Worm (Caenorhabditis elegans) whole organism, L3 larva: ENCODE results near the gene npr-31.

Experiments used
- R02D3.7 ChIP-seq: fragments of 150-350 bp; optimal IDR thresholded peaks from 2 replicates; lab custom pipeline; 2014; ENCODE audit warnings: missing biosample characterization, missing genetic modification characterization
- ceh-28 ChIP-seq: fragments of 150-350 bp; optimal IDR thresholded peaks from 2 replicates; lab custom pipeline; 2014; ENCODE audit warnings: missing biosample characterization, missing genetic modification reagents, missing genetic modification characterization
- ceh-9 ChIP-seq: sonication (generic microtip); optimal IDR thresholded peaks from 2 replicates; lab custom pipeline; 2018; ENCODE audit warnings: missing biosample characterization, missing genetic modification characterization
- daf-12 ChIP-seq: fragments of 150-350 bp; optimal IDR thresholded peaks from 2 replicates; lab custom pipeline; 2014; ENCODE audit warnings: missing biosample characterization, missing genetic modification reagents, missing genetic modification characterization
- egl-5 ChIP-seq: fragments of 150-350 bp; optimal IDR thresholded peaks from 2 replicates; lab custom pipeline; 2017; ENCODE audit warnings: missing biosample characterization, missing genetic modification reagents, missing genetic modification characterization, inconsistent platforms
- elt-2 ChIP-seq: sonication (generic microtip); optimal IDR thresholded peaks from 2 replicates; lab custom pipeline; 2016; ENCODE audit warnings: missing genetic modification reagents, mild to moderate bottlenecking, missing genetic modification characterization, missing compliant biosample characterization
- eor-1 ChIP-seq, 2 experiments: fragments of 150-350 bp; optimal IDR thresholded peaks; 2 replicates each; lab custom pipeline; 2014 to 2018; ENCODE audit warnings: missing biosample characterization in 2 of 2, missing genetic modification characterization in 2 of 2
- fkh-10 ChIP-seq: sonication (generic microtip); optimal IDR thresholded peaks from 2 replicates; lab custom pipeline; 2017; ENCODE audit warnings: missing biosample characterization, missing genetic modification reagents, missing genetic modification characterization
- fkh-2 ChIP-seq: fragments of 150-350 bp; optimal IDR thresholded peaks from 2 replicates; lab custom pipeline; 2014; ENCODE audit warnings: missing biosample characterization, missing genetic modification reagents, missing genetic modification characterization
- fos-1 ChIP-seq: fragments of 150-350 bp; optimal IDR thresholded peaks from 2 replicates; lab custom pipeline; 2014; ENCODE audit warnings: missing biosample characterization, missing genetic modification characterization
- hmg-11 ChIP-seq: sonication (generic microtip); optimal IDR thresholded peaks from 2 replicates; lab custom pipeline; 2016; ENCODE audit warnings: missing genetic modification characterization, missing compliant biosample characterization
- jun-1 ChIP-seq: fragments of 150-350 bp; optimal IDR thresholded peaks from 2 replicates; lab custom pipeline; 2014; ENCODE audit warnings: missing biosample characterization, missing genetic modification reagents, missing genetic modification characterization
- lin-15B ChIP-seq: fragments of 150-350 bp; optimal IDR thresholded peaks from 2 replicates; lab custom pipeline; 2014; ENCODE audit warnings: missing biosample characterization, missing genetic modification characterization
- lin-39 ChIP-seq: fragments of 150-350 bp; optimal IDR thresholded peaks from 2 replicates; lab custom pipeline; 2018; ENCODE audit warnings: missing biosample characterization, missing genetic modification reagents, missing genetic modification characterization
- lsy-12 ChIP-seq: sonication (generic microtip); optimal IDR thresholded peaks from 2 replicates; lab custom pipeline; 2016; ENCODE audit warnings: mild to moderate bottlenecking, missing genetic modification characterization, missing compliant biosample characterization
- mml-1 ChIP-seq: fragments of 150-350 bp; sonication (generic microtip); optimal IDR thresholded peaks from 3 replicates; lab custom pipeline; 2014; ENCODE audit warnings: missing biosample characterization, missing genetic modification characterization
- nfya-1 ChIP-seq: sonication (generic microtip); optimal IDR thresholded peaks from 2 replicates; lab custom pipeline; 2017; ENCODE audit warnings: missing genetic modification characterization, mild to moderate bottlenecking, missing compliant biosample characterization, antibody characterized with exemption, moderate library complexity; ENCODE audit not compliant: insufficient read depth
- nhr-11 ChIP-seq: fragments of 150-350 bp; optimal IDR thresholded peaks from 2 replicates; lab custom pipeline; 2014; ENCODE audit warnings: missing biosample characterization, missing genetic modification characterization
- nhr-23 ChIP-seq: fragments of 150-350 bp; optimal IDR thresholded peaks from 2 replicates; lab custom pipeline; 2014; ENCODE audit warnings: missing biosample characterization, missing genetic modification reagents, missing genetic modification characterization
- nhr-237 ChIP-seq: fragments of 150-350 bp; optimal IDR thresholded peaks from 2 replicates; lab custom pipeline; 2014; ENCODE audit warnings: missing biosample characterization, missing genetic modification characterization
- nhr-25 ChIP-seq: sonication (generic microtip); optimal IDR thresholded peaks from 2 replicates; lab custom pipeline; 2017; ENCODE audit warnings: missing biosample characterization, missing genetic modification characterization
- nhr-28 ChIP-seq: fragments of 150-350 bp; optimal IDR thresholded peaks from 2 replicates; lab custom pipeline; 2014; ENCODE audit warnings: missing biosample characterization, missing genetic modification characterization
- pha-4 ChIP-seq: fragments of 150-350 bp; optimal IDR thresholded peaks from 2 replicates; lab custom pipeline; 2014; ENCODE audit warnings: missing biosample characterization, missing genetic modification reagents, missing genetic modification characterization
- pqm-1 ChIP-seq: fragments of 150-350 bp; optimal IDR thresholded peaks from 2 replicates; lab custom pipeline; 2017; ENCODE audit warnings: missing biosample characterization, missing genetic modification characterization, inconsistent platforms
- snpc-4 ChIP-seq: fragments of 150-350 bp; optimal IDR thresholded peaks from 2 replicates; lab custom pipeline; 2014; ENCODE audit warnings: missing biosample characterization, missing genetic modification characterization
- zag-1 ChIP-seq: fragments of 150-350 bp; optimal IDR thresholded peaks from 2 replicates; lab custom pipeline; 2014; ENCODE audit warnings: missing biosample characterization, missing genetic modification characterization
- ztf-11 ChIP-seq: fragments of 150-350 bp; optimal IDR thresholded peaks from 2 replicates; lab custom pipeline; 2014; ENCODE audit warnings: missing biosample characterization, missing genetic modification characterization
- ztf-4 ChIP-seq: fragments of 150-350 bp; optimal IDR thresholded peaks from 2 replicates; lab custom pipeline; 2014; ENCODE audit warnings: missing biosample characterization, missing genetic modification characterization

npr-31 gene

ce11 chrII:7122661-7123418, 21.6 kb upstream of the npr-31 start, which contains the start of gene F10E7.11:
F10E7.11 (minus strand) TSS chrII:7122892.
- peak; percentile 11 for TF ChIP-seq nfya-1 (tag; lab: Kevin White, UChicago)
- no peak for TF ChIP-seq pqm-1 (tag; lab: Kevin White, UChicago)
- TF ChIP-seq lin-15B (tag; lab: Kevin White, UChicago), result peak; percentile 2
- no peak for TF ChIP-seq ztf-11 (tag; lab: Kevin White, UChicago)

ce11 chrII:7126457-7126856, 17.9 kb upstream of the npr-31 start, which contains the start of gene F10E7.1:
F10E7.1 (plus strand) TSS chrII:7126757.
- no peak for TF ChIP-seq zag-1 (tag; lab: Kevin White, UChicago)
- no peak for TF ChIP-seq R02D3.7 (tag; lab: Kevin White, UChicago)
- no peak for TF ChIP-seq fkh-2
- TF ChIP-seq eor-1 (tag; optimal IDR thresholded peaks at IDR 0.05; lab: Kevin White, UChicago), result no peak
- TF ChIP-seq lin-15B (tag; lab: Kevin White, UChicago), result no peak

DNA sequence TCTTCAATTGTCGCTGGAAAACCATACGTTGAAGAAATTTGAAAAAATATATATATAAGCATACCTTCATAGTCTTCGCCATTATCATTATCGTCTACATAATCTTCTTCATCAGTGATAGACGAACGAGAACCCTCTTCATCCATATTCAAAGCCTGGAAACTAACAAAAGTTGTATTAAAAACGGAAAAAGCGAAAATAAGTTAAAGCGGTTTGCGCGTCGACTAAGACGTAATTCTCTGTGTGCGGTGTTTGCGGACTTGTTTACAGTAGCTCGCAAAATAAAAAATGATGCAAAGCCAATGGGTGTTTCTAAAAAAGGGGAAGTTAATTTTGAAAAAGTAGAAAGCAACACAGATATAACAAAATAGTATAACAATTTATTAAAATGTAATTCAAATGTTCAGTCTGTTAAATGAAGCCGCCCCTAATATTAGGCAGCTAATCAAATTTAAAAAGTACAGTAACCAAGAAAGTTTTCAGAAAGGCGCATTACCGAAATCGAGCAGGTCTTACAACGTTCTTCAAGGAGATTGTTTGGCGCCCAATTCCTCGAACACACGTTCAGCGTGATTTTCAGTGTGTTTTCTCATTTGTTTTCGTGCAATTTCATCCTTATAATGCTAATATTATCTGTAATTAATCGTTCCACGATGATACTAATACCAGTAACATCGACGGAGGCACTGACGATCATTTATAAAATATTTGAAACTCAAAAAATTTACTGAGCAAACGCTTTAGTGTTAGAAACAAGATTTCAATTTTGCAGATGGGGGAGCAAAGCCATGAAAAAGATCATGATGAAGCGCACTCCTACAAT, 12.3 kb upstream of the npr-31 start, which contains the start of the genes T07F8.4 and gld-3:
TSS of gene T07F8.4 (minus strand) at position 162 of the 823 bp plus-strand sequence.
TSS of gene gld-3 (plus strand) at position 773 of the 823 bp plus-strand sequence.
- TF ChIP-seq nfya-1 (tag; lab: Kevin White, UChicago), result peak; percentile 83
- peak; percentile 14 for TF ChIP-seq nhr-25 (tag; lab: Kevin White, UChicago)
- TF ChIP-seq lin-15B (tag; lab: Kevin White, UChicago), result peak; percentile 36
- TF ChIP-seq nhr-11 (tag; lab: Kevin White, UChicago), result no peak

- TF ChIP-seq pqm-1 (tag; lab: Kevin White, UChicago), result peak; percentile 86
- TF ChIP-seq pha-4, result peak; percentile 76
- no peak for TF ChIP-seq nhr-237
- TF ChIP-seq elt-2, result peak; percentile 82
These were observed 5.3 kb upstream of the npr-31 start for ce11 chrII:7139064-7139463.

ce11 chrII:7146240-7146639, 1.8 kb downstream of the npr-31 start:
- TF ChIP-seq elt-2, result no peak
- no peak for TF ChIP-seq fos-1
- no peak for TF ChIP-seq pha-4
- no peak for TF ChIP-seq hmg-11
- no peak for TF ChIP-seq nhr-28 (tag; lab: Kevin White, UChicago)
- no peak for TF ChIP-seq ceh-9 (tag; lab: Kevin White, UChicago)
- TF ChIP-seq lsy-12 (tag; lab: Kevin White, UChicago), result no peak
- no peak for TF ChIP-seq nhr-237
- TF ChIP-seq fkh-10 (GFP tag; lab: Kevin White, UChicago), result no peak
- TF ChIP-seq lin-39, result no peak
- TF ChIP-seq ceh-28 (tag; lab: Kevin White, UChicago), result no peak
- TF ChIP-seq nhr-23, result no peak
- no peak for TF ChIP-seq egl-5 (tag; lab: Kevin White, UChicago)
- TF ChIP-seq nhr-11 (tag; lab: Kevin White, UChicago), result no peak
- no peak for TF ChIP-seq ztf-4 (tag; lab: Kevin White, UChicago)
- TF ChIP-seq mml-1 (tag; lab: Kevin White, UChicago), result no peak

ce11 chrII:7147550-7147949, 3.1 kb downstream of the npr-31 start:
- TF ChIP-seq ztf-4 (tag; lab: Kevin White, UChicago) (no peak), pha-4 (peak; percentile 34), jun-1 (tag; lab: Kevin White, UChicago) (no peak), elt-2 (peak; percentile 10), lin-15B (tag; lab: Kevin White, UChicago) (peak; percentile 13)

DNA sequence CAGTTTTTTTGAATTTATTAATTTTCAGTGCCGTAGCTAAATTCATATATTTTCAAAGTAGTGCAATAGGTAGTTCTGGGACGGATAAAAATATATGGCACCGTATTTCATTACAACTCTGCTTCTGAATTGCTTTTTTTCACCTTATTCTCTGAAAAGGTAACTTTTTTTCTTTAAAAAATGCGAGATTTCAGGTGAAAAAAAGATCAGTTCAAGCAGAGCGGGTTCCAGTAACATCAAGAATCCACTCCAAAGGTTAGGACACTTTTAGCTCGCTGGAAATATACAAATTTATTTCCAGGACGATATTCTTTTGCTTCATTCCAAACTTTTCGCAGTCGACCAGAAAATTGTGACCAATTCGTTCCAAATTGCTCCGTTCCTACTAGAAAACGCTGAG, 3.7 kb downstream of the npr-31 start, which contains the start of gene T07F8.1:
TSS of gene T07F8.1 (plus strand) at position 301 of the 400 bp plus-strand sequence.
- TF ChIP-seq lin-39 (no peak), ztf-4 (tag; lab: Kevin White, UChicago) (no peak), lsy-12 (tag; lab: Kevin White, UChicago) (no peak), hmg-11 (no peak), fkh-2 (no peak), daf-12 (tag; lab: Kevin White, UChicago) (no peak), ztf-11 (tag; lab: Kevin White, UChicago) (no peak), snpc-4 (tag; lab: Kevin White, UChicago) (no peak), eor-1 (tag; optimal IDR thresholded peaks at IDR 0.05; lab: Kevin White, UChicago) (no peak)
- TF ChIP-seq, all 47 proteins: peak for 0
